Fruit fly (Drosophila melanogaster): ENCODE measurements around the gene CG31272.

Gene CG31272

DNA sequence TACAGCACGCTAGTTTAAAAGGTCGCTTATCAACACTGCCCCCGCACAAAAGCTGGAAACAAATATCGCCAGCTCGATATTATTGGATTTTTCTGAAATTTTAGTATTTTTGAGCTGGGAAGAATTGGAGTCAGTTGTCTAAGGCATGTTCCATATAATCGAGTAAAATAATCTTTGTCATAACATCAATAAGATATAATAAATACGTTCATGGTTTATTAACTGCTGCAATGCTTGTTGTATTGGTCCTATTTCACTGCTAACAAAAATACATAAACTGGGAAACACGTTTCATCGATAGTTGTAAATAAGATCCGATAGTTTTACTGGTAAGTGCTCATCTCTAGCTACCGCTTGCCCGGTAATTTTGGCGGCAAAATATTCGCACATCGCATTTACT lies 29.0 kb upstream of the CG31272 start, which contains the start of the genes Art1 and Mcm5 (continued):
- TF ChIP-seq Trl (optimal IDR thresholded peaks at IDR 0.05) (no peak), Trl (GFP tag; optimal IDR thresholded peaks at IDR 0.05) (peak; percentile 11), CG12744 (GFP tag; optimal IDR thresholded peaks at IDR 0.05) (peak; percentile 30), CkIIα-i1 (GFP tag; IDR thresholded peaks at IDR 0.05) (no peak), z (GFP tag; IDR thresholded peaks at IDR 0.05) (no peak), sc (optimal IDR thresholded peaks at IDR 0.05) (no peak), sc (GFP tag; optimal IDR thresholded peaks at IDR 0.05) (no peak), Bdp1 (GFP tag; optimal IDR thresholded peaks at IDR 0.05) (no peak), CTCF (GFP tag; optimal IDR thresholded peaks at IDR 0.05) (peak; percentile 39), danr (GFP tag; IDR thresholded peaks at IDR 0.05) (no peak), CG33213 (GFP tag; optimal IDR thresholded peaks at IDR 0.05) (peak; percentile 25), CG8281 (tag; optimal IDR thresholded peaks at IDR 0.05) (no peak), CG18476 (GFP tag; optimal IDR thresholded peaks at IDR 0.05) (no peak), Dek (tag; optimal IDR thresholded peaks at IDR 0.05) (no peak), cg (GFP tag; optimal IDR thresholded peaks at IDR 0.05) (no peak), Oaz (GFP tag; IDR thresholded peaks at IDR 0.05) (no peak), CG17361 (GFP tag; IDR thresholded peaks at IDR 0.05) (no peak; the same call in 2 of the 3 replicates), CG9437 (GFP tag; optimal IDR thresholded peaks at IDR 0.05) (no peak), Xbp1 (GFP tag; optimal IDR thresholded peaks at IDR 0.05) (peak; percentile 62), dan (GFP tag; IDR thresholded peaks at IDR 0.05) (no peak), CG2116 (GFP tag; optimal IDR thresholded peaks at IDR 0.05) (peak; percentile 79), CG10543 (GFP tag; optimal IDR thresholded peaks at IDR 0.05) (no peak), CG10209 (GFP tag; optimal IDR thresholded peaks at IDR 0.05) (no peak), otp (GFP tag; IDR thresholded peaks at IDR 0.05) (no peak), CG6272 (GFP tag; IDR thresholded peaks at IDR 0.05) (no peak), maf-S (GFP tag; optimal IDR thresholded peaks at IDR 0.05) (peak; percentile 51), az2 (GFP tag; optimal IDR thresholded peaks at IDR 0.05) (peak; percentile 17), psq (GFP tag; optimal IDR thresholded peaks at IDR 0.05) (no peak), CG3726 (GFP tag; IDR thresholded peaks at IDR 0.05) (no peak), E2f2 (GFP tag; IDR thresholded peaks at IDR 0.05) (peak; percentile 77), CG3995 (GFP tag; optimal IDR thresholded peaks at IDR 0.05) (peak; percentile 84), CG9817 (tag; optimal IDR thresholded peaks at IDR 0.05) (peak; percentile 45), CG30020 (tag; optimal IDR thresholded peaks at IDR 0.05) (peak; percentile 61), Adf1 (GFP tag; IDR thresholded peaks at IDR 0.05) (no peak), kay (GFP tag; optimal IDR thresholded peaks at IDR 0.05) (peak; percentile 12), fd102C (GFP tag; optimal IDR thresholded peaks at IDR 0.05) (no peak), Sin3A (optimal IDR thresholded peaks at IDR 0.05) (peak; percentile 99), Oli (tag; optimal IDR thresholded peaks at IDR 0.05) (no peak), eyg (GFP tag; optimal IDR thresholded peaks at IDR 0.05) (peak; percentile 14), CG10366 (GFP tag; IDR thresholded peaks at IDR 0.05) (no peak), CG2678 (tag; optimal IDR thresholded peaks at IDR 0.05) (no peak), sob (GFP tag; IDR thresholded peaks at IDR 0.05) (peak; percentile 70), dati (GFP tag; IDR thresholded peaks at IDR 0.05) (no peak), h (optimal IDR thresholded peaks at IDR 0.05) (no peak), CG2120 (GFP tag; optimal IDR thresholded peaks at IDR 0.05) (peak; percentile 68), pum (GFP tag; optimal IDR thresholded peaks at IDR 0.05) (peak; percentile 17), HLHmδ (GFP tag; optimal IDR thresholded peaks at IDR 0.05) (no peak), lilli (GFP tag; optimal IDR thresholded peaks at IDR 0.05) (peak; percentile 66), CG17912 (GFP tag; optimal IDR thresholded peaks at IDR 0.05) (no peak), CG11093 (GFP tag; IDR thresholded peaks at IDR 0.05) (no peak), nmo (GFP tag; optimal IDR thresholded peaks at IDR 0.05) (peak; percentile 79), chif (GFP tag; optimal IDR thresholded peaks at IDR 0.05) (peak in 1 of 2 experiments; percentile 20), CrebB (tag; optimal IDR thresholded peaks at IDR 0.05) (no peak), Atf3 (GFP tag; optimal IDR thresholded peaks at IDR 0.05) (peak; percentile 35), Nf-YC (tag; optimal IDR thresholded peaks at IDR 0.05) (no peak)

All from whole organism, embryonic.